Worm (Caenorhabditis elegans) whole organism, L3 larva: Measurements from ENCODE around the gene lgc-50.

Experiments used
- R02D3.7 ChIP-seq: fragments of 150-350 bp; optimal IDR thresholded peaks from 2 replicates; lab custom pipeline; 2014; ENCODE audit warnings: missing biosample characterization, missing genetic modification characterization
- ZK546.5 ChIP-seq: sonication (generic microtip); optimal IDR thresholded peaks from 2 replicates; lab custom pipeline; 2017; ENCODE audit warnings: missing biosample characterization, missing genetic modification characterization
- aly-2 ChIP-seq: fragments of 150-350 bp; optimal IDR thresholded peaks from 2 replicates; lab custom pipeline; 2014; ENCODE audit warnings: missing biosample characterization, missing genetic modification characterization
- ama-1 ChIP-seq: fragments of 150-350 bp; optimal IDR thresholded peaks from 2 replicates; lab custom pipeline; 2018
- ceh-16 ChIP-seq: sonication (generic microtip); optimal IDR thresholded peaks from 2 replicates; lab custom pipeline; 2017; ENCODE audit warnings: missing biosample characterization, missing genetic modification characterization
- ceh-28 ChIP-seq: fragments of 150-350 bp; optimal IDR thresholded peaks from 2 replicates; lab custom pipeline; 2014; ENCODE audit warnings: missing biosample characterization, missing genetic modification reagents, missing genetic modification characterization
- ceh-82 ChIP-seq: fragments of 150-350 bp; optimal IDR thresholded peaks from 2 replicates; lab custom pipeline; 2014; ENCODE audit warnings: missing biosample characterization, missing genetic modification characterization
- egl-27 ChIP-seq: sonication (generic microtip); optimal IDR thresholded peaks from 4 replicates; lab custom pipeline; 2017; ENCODE audit warnings: missing biosample characterization, missing genetic modification reagents, missing genetic modification characterization
- egl-5 ChIP-seq: fragments of 150-350 bp; optimal IDR thresholded peaks from 2 replicates; lab custom pipeline; 2017; ENCODE audit warnings: missing biosample characterization, missing genetic modification reagents, missing genetic modification characterization, inconsistent platforms
- elt-2 ChIP-seq: sonication (generic microtip); optimal IDR thresholded peaks from 2 replicates; lab custom pipeline; 2016; ENCODE audit warnings: missing genetic modification reagents, mild to moderate bottlenecking, missing genetic modification characterization, missing compliant biosample characterization
- elt-3 ChIP-seq, 3 experiments: fragments of 150-350 bp in 1 of 3; sonication (generic microtip) in 2 of 3; optimal IDR thresholded peaks; 2 replicates in 2 of 3; 4 replicates in 1 of 3; lab custom pipeline; 2014 to 2017; ENCODE audit warnings: missing biosample characterization in 3 of 3, missing genetic modification characterization in 3 of 3
- eor-1 ChIP-seq, 2 experiments: fragments of 150-350 bp; optimal IDR thresholded peaks; 2 replicates each; lab custom pipeline; 2014 to 2018; ENCODE audit warnings: missing biosample characterization in 2 of 2, missing genetic modification characterization in 2 of 2
- fkh-10 ChIP-seq: sonication (generic microtip); optimal IDR thresholded peaks from 2 replicates; lab custom pipeline; 2017; ENCODE audit warnings: missing biosample characterization, missing genetic modification reagents, missing genetic modification characterization
- fkh-2 ChIP-seq: fragments of 150-350 bp; optimal IDR thresholded peaks from 2 replicates; lab custom pipeline; 2014; ENCODE audit warnings: missing biosample characterization, missing genetic modification reagents, missing genetic modification characterization
- fos-1 ChIP-seq: fragments of 150-350 bp; optimal IDR thresholded peaks from 2 replicates; lab custom pipeline; 2014; ENCODE audit warnings: missing biosample characterization, missing genetic modification characterization
- hmg-11 ChIP-seq: sonication (generic microtip); optimal IDR thresholded peaks from 2 replicates; lab custom pipeline; 2016; ENCODE audit warnings: missing genetic modification characterization, missing compliant biosample characterization
- jun-1 ChIP-seq: fragments of 150-350 bp; optimal IDR thresholded peaks from 2 replicates; lab custom pipeline; 2014; ENCODE audit warnings: missing biosample characterization, missing genetic modification reagents, missing genetic modification characterization
- lin-15B ChIP-seq: fragments of 150-350 bp; optimal IDR thresholded peaks from 2 replicates; lab custom pipeline; 2014; ENCODE audit warnings: missing biosample characterization, missing genetic modification characterization
- lin-39 ChIP-seq: fragments of 150-350 bp; optimal IDR thresholded peaks from 2 replicates; lab custom pipeline; 2018; ENCODE audit warnings: missing biosample characterization, missing genetic modification reagents, missing genetic modification characterization
- lsy-12 ChIP-seq: sonication (generic microtip); optimal IDR thresholded peaks from 2 replicates; lab custom pipeline; 2016; ENCODE audit warnings: mild to moderate bottlenecking, missing genetic modification characterization, missing compliant biosample characterization
- mdl-1 ChIP-seq: fragments of 150-350 bp; optimal IDR thresholded peaks from 2 replicates; lab custom pipeline; 2014; ENCODE audit warnings: missing biosample characterization, missing genetic modification characterization
- nfya-1 ChIP-seq: sonication (generic microtip); optimal IDR thresholded peaks from 2 replicates; lab custom pipeline; 2017; ENCODE audit warnings: missing genetic modification characterization, mild to moderate bottlenecking, missing compliant biosample characterization, antibody characterized with exemption, moderate library complexity; ENCODE audit not compliant: insufficient read depth
- nhr-11 ChIP-seq: fragments of 150-350 bp; optimal IDR thresholded peaks from 2 replicates; lab custom pipeline; 2014; ENCODE audit warnings: missing biosample characterization, missing genetic modification characterization
- nhr-12 ChIP-seq: fragments of 150-350 bp; optimal IDR thresholded peaks from 2 replicates; lab custom pipeline; 2014; ENCODE audit warnings: missing biosample characterization, missing genetic modification characterization
- nhr-23 ChIP-seq: fragments of 150-350 bp; optimal IDR thresholded peaks from 2 replicates; lab custom pipeline; 2014; ENCODE audit warnings: missing biosample characterization, missing genetic modification reagents, missing genetic modification characterization
- nhr-237 ChIP-seq: fragments of 150-350 bp; optimal IDR thresholded peaks from 2 replicates; lab custom pipeline; 2014; ENCODE audit warnings: missing biosample characterization, missing genetic modification characterization
- nhr-25 ChIP-seq: sonication (generic microtip); optimal IDR thresholded peaks from 2 replicates; lab custom pipeline; 2017; ENCODE audit warnings: missing biosample characterization, missing genetic modification characterization
- nhr-28 ChIP-seq: fragments of 150-350 bp; optimal IDR thresholded peaks from 2 replicates; lab custom pipeline; 2014; ENCODE audit warnings: missing biosample characterization, missing genetic modification characterization
- nhr-67 ChIP-seq: fragments of 150-350 bp; optimal IDR thresholded peaks from 2 replicates; lab custom pipeline; 2014; ENCODE audit warnings: missing biosample characterization, missing genetic modification characterization
- nhr-76 ChIP-seq: fragments of 150-350 bp; sonication (generic microtip); optimal IDR thresholded peaks from 5 replicates; lab custom pipeline; 2014; ENCODE audit warnings: missing biosample characterization, missing genetic modification characterization
- nhr-77 ChIP-seq: fragments of 150-350 bp; optimal IDR thresholded peaks from 2 replicates; lab custom pipeline; 2014; ENCODE audit warnings: missing biosample characterization, missing genetic modification characterization
- pha-4 ChIP-seq: fragments of 150-350 bp; optimal IDR thresholded peaks from 2 replicates; lab custom pipeline; 2014; ENCODE audit warnings: missing biosample characterization, missing genetic modification reagents, missing genetic modification characterization
- pqm-1 ChIP-seq: fragments of 150-350 bp; optimal IDR thresholded peaks from 2 replicates; lab custom pipeline; 2017; ENCODE audit warnings: missing biosample characterization, missing genetic modification characterization, inconsistent platforms
- sea-2 ChIP-seq: fragments of 150-350 bp; sonication (generic microtip); optimal IDR thresholded peaks from 4 replicates; lab custom pipeline; 2014; ENCODE audit warnings: missing biosample characterization, missing genetic modification reagents, missing genetic modification characterization
- skn-1 ChIP-seq: fragments of 150-350 bp; optimal IDR thresholded peaks from 2 replicates; lab custom pipeline; 2014; ENCODE audit warnings: missing biosample characterization, missing genetic modification characterization
- snpc-4 ChIP-seq: fragments of 150-350 bp; optimal IDR thresholded peaks from 2 replicates; lab custom pipeline; 2014; ENCODE audit warnings: missing biosample characterization, missing genetic modification characterization
- tbx-2 ChIP-seq: sonication (generic microtip); optimal IDR thresholded peaks from 2 replicates; lab custom pipeline; 2016; ENCODE audit warnings: mild to moderate bottlenecking, missing genetic modification characterization, missing compliant biosample characterization
- unc-39 ChIP-seq: sonication (generic microtip); optimal IDR thresholded peaks from 4 replicates; lab custom pipeline; 2017; ENCODE audit warnings: missing biosample characterization, missing genetic modification characterization
- unc-62 ChIP-seq: fragments of 150-350 bp; sonication (generic microtip); optimal IDR thresholded peaks from 4 replicates; lab custom pipeline; 2014; ENCODE audit warnings: missing biosample characterization, missing genetic modification reagents, missing genetic modification characterization
- zag-1 ChIP-seq: fragments of 150-350 bp; optimal IDR thresholded peaks from 2 replicates; lab custom pipeline; 2014; ENCODE audit warnings: missing biosample characterization, missing genetic modification characterization
- ztf-11 ChIP-seq: fragments of 150-350 bp; optimal IDR thresholded peaks from 2 replicates; lab custom pipeline; 2014; ENCODE audit warnings: missing biosample characterization, missing genetic modification characterization
- ztf-4 ChIP-seq: fragments of 150-350 bp; optimal IDR thresholded peaks from 2 replicates; lab custom pipeline; 2014; ENCODE audit warnings: missing biosample characterization, missing genetic modification characterization

Gene lgc-50

ce11 chrIII:7380120-7380519 lies 15.1 kb downstream of the lgc-50 start:
- TF ChIP-seq lin-15B (no peak), elt-2 (tag; lab: Kevin White, UChicago) (no peak), lsy-12 (tag; lab: Kevin White, UChicago) (no peak), nfya-1 (tag; lab: Kevin White, UChicago) (no peak), nhr-76 (tag; lab: Kevin White, UChicago) (no peak), ZK546.5 (tag; lab: Kevin White, UChicago) (no peak), ama-1 (lab: Kevin White, UChicago) (no peak), R02D3.7 (tag; lab: Kevin White, UChicago) (no peak), ztf-11 (no peak), fkh-2 (no peak), sea-2 (GFP tag; lab: Kevin White, UChicago) (no peak), nhr-11 (tag; lab: Kevin White, UChicago) (no peak), pqm-1 (tag; lab: Kevin White, UChicago) (no peak), aly-2 (no peak), ceh-82 (tag; lab: Kevin White, UChicago) (no peak), zag-1 (tag; lab: Kevin White, UChicago) (no peak), egl-5 (tag; lab: Kevin White, UChicago) (no peak), fkh-10 (GFP tag; lab: Kevin White, UChicago) (no peak), nhr-25 (tag; lab: Kevin White, UChicago) (no peak), egl-27 (tag; lab: Kevin White, UChicago) (no peak)

- no peak for TF ChIP-seq lin-15B
- TF ChIP-seq hmg-11 (tag; lab: Kevin White, UChicago), result no peak
- TF ChIP-seq eor-1 (tag; optimal IDR thresholded peaks at IDR 0.05; lab: Kevin White, UChicago), result no peak
- no peak for TF ChIP-seq unc-62 (GFP tag; lab: Kevin White, UChicago)
- TF ChIP-seq nhr-76 (tag; lab: Kevin White, UChicago), result no peak
- no peak for TF ChIP-seq nhr-28 (tag; lab: Kevin White, UChicago)
- no peak for TF ChIP-seq sea-2 (GFP tag; lab: Kevin White, UChicago)
- TF ChIP-seq zag-1 (tag; lab: Kevin White, UChicago), result no peak
- no peak for TF ChIP-seq egl-5 (tag; lab: Kevin White, UChicago)
Observed at ce11 chrIII:7378945-7379344, 16.3 kb downstream of the lgc-50 start, which contains the start of gene T20B12.7. T20B12.7 (minus strand) TSS chrIII:7379045.

- TF ChIP-seq ama-1 (lab: Kevin White, UChicago) (peak; percentile 21), lin-15B (no peak), ztf-11 (no peak)
Observed at ce11 chrIII:7378522-7378921, 16.7 kb downstream of the lgc-50 start.

- TF ChIP-seq egl-27 (tag; lab: Kevin White, UChicago) (no peak), ceh-16 (tag; lab: Kevin White, UChicago) (no peak), nhr-237 (tag; lab: Kevin White, UChicago) (no peak), ztf-4 (tag; lab: Kevin White, UChicago) (no peak), mdl-1 (tag; lab: Kevin White, UChicago) (peak; percentile 94), skn-1 (tag; lab: Kevin White, UChicago) (no peak), unc-39 (no peak), tbx-2 (tag; lab: Kevin White, UChicago) (peak; percentile 61), nhr-76 (tag; lab: Kevin White, UChicago) (no peak), nhr-23 (peak; percentile 96), zag-1 (tag; lab: Kevin White, UChicago) (no peak), R02D3.7 (tag; lab: Kevin White, UChicago) (no peak), ztf-11 (no peak), nhr-11 (tag; lab: Kevin White, UChicago) (peak; percentile 10), fkh-2 (no peak), jun-1 (tag; lab: Kevin White, UChicago) (peak; percentile 64), fkh-10 (GFP tag; lab: Kevin White, UChicago) (no peak), pha-4 (tag; lab: Kevin White, UChicago) (peak; percentile 58), nhr-77 (no peak), nhr-67 (tag; lab: Kevin White, UChicago) (no peak), ceh-82 (tag; lab: Kevin White, UChicago) (no peak), ama-1 (lab: Kevin White, UChicago) (peak; percentile 70), lin-15B (no peak), egl-5 (tag; lab: Kevin White, UChicago) (peak; percentile 27), unc-62 (GFP tag; lab: Kevin White, UChicago) (peak; percentile 82), elt-2 (tag; lab: Kevin White, UChicago) (peak; percentile 73), lin-39 (tag; lab: Kevin White, UChicago) (peak; percentile 59), snpc-4 (tag; lab: Kevin White, UChicago) (no peak), fos-1 (tag; lab: Kevin White, UChicago) (peak; percentile 77), elt-3 (tag; optimal IDR thresholded peaks at IDR 0.05; lab: Kevin White, UChicago) (peak; percentile 42 to 71 (median 60)), pqm-1 (tag; lab: Kevin White, UChicago) (peak; percentile 23), nfya-1 (tag; lab: Kevin White, UChicago) (peak; percentile 57), aly-2 (no peak), nhr-25 (tag; lab: Kevin White, UChicago) (peak; percentile 97), hmg-11 (tag; lab: Kevin White, UChicago) (peak; percentile 11), ZK546.5 (tag; lab: Kevin White, UChicago) (no peak), eor-1 (tag; optimal IDR thresholded peaks at IDR 0.05; lab: Kevin White, UChicago) (no peak), sea-2 (GFP tag; lab: Kevin White, UChicago) (no peak), ceh-28 (tag; lab: Kevin White, UChicago) (no peak), nhr-12 (tag; lab: Kevin White, UChicago) (no peak)
Observed at ce11 chrIII:7376143-7376802, 19.0 kb downstream of the lgc-50 start.
